Worm (Caenorhabditis elegans) whole organism, late embryonic: ENCODE measurements around the gene B0507.2.

Source experiments
- ceh-34 ChIP-seq: sonication (generic microtip); optimal IDR thresholded peaks from 2 replicates; lab custom pipeline; 2016; ENCODE audit warnings: mild to moderate bottlenecking, missing genetic modification characterization, missing compliant biosample characterization
- fkh-10 ChIP-seq: fragments of 150-350 bp; optimal IDR thresholded peaks from 2 replicates; lab custom pipeline; 2014; ENCODE audit warnings: missing biosample characterization, missing genetic modification reagents, missing genetic modification characterization
- hlh-6 ChIP-seq: sonication (generic microtip); optimal IDR thresholded peaks from 2 replicates; lab custom pipeline; 2016; ENCODE audit warnings: missing genotype, missing genetic modification characterization, missing compliant biosample characterization
- pha-4 ChIP-seq: fragments of 150-350 bp; optimal IDR thresholded peaks from 2 replicates; lab custom pipeline; 2018; ENCODE audit warnings: missing biosample characterization, missing genetic modification reagents, missing genetic modification characterization
- rnt-1 ChIP-seq: sonication (generic microtip); optimal IDR thresholded peaks from 2 replicates; lab custom pipeline; 2016; ENCODE audit warnings: missing genetic modification characterization, missing compliant biosample characterization
- sox-4 ChIP-seq: sonication (generic microtip); optimal IDR thresholded peaks from 2 replicates; lab custom pipeline; 2017; ENCODE audit warnings: mild to moderate bottlenecking, missing genetic modification characterization, inconsistent platforms, missing compliant biosample characterization

- TF ChIP-seq pha-4 (tag; lab: Kevin White, UChicago), result no peak
- no peak for TF ChIP-seq sox-4 (tag; lab: Kevin White, UChicago)
- no peak for TF ChIP-seq rnt-1
- TF ChIP-seq fkh-10, result no peak
- no peak for TF ChIP-seq ceh-34
- TF ChIP-seq hlh-6 (tag; lab: Kevin White, UChicago), result no peak
Measured at ce11 chrV:8786245-8786644, 12.1 kb downstream of the B0507.2 start, which contains the start of gene sup-37.
